Worm (Caenorhabditis elegans) whole organism, L2 larva: Measurements from ENCODE around the gene D1022.4.

ENCODE experiments used
- alr-1 ChIP-seq: fragments of 150-350 bp; optimal IDR thresholded peaks from 2 replicates; lab custom pipeline; 2014; ENCODE audit warnings: missing biosample characterization, missing genetic modification characterization
- aly-2 ChIP-seq: fragments of 150-350 bp; optimal IDR thresholded peaks from 2 replicates; lab custom pipeline; 2014; ENCODE audit warnings: missing biosample characterization, missing genetic modification characterization
- ama-1 ChIP-seq: fragments of 150-350 bp; optimal IDR thresholded peaks from 2 replicates; lab custom pipeline; 2018; ENCODE audit warnings: inconsistent platforms
- ceh-16 ChIP-seq: fragments of 150-350 bp; optimal IDR thresholded peaks from 2 replicates; lab custom pipeline; 2014; ENCODE audit warnings: missing biosample characterization, missing genetic modification characterization
- ceh-82 ChIP-seq: fragments of 150-350 bp; optimal IDR thresholded peaks from 2 replicates; lab custom pipeline; 2014; ENCODE audit warnings: missing biosample characterization, missing genetic modification characterization
- lin-13 ChIP-seq: fragments of 150-350 bp; optimal IDR thresholded peaks from 2 replicates; lab custom pipeline; 2014; ENCODE audit warnings: missing biosample characterization, missing genetic modification reagents, missing genetic modification characterization
- nhr-23 ChIP-seq: fragments of 150-350 bp; optimal IDR thresholded peaks from 2 replicates; lab custom pipeline; 2014; ENCODE audit warnings: missing biosample characterization, missing genetic modification reagents, missing genetic modification characterization
- nhr-6 ChIP-seq: fragments of 150-350 bp; optimal IDR thresholded peaks from 2 replicates; lab custom pipeline; 2014; ENCODE audit warnings: missing biosample characterization, missing genetic modification characterization
- unc-62 ChIP-seq: fragments of 150-350 bp; optimal IDR thresholded peaks from 2 replicates; lab custom pipeline; 2014; ENCODE audit warnings: missing biosample characterization, missing genetic modification reagents, missing genetic modification characterization
- ztf-4 ChIP-seq: fragments of 150-350 bp; optimal IDR thresholded peaks from 2 replicates; lab custom pipeline; 2014; ENCODE audit warnings: missing biosample characterization, missing genetic modification characterization

ce11 chrII:7494155-7494554 lies 37.1 kb upstream of the D1022.4 start, which contains the start of gene R10H1.1:
- TF ChIP-seq nhr-6 (tag; lab: Kevin White, UChicago) (no peak), nhr-23 (tag; lab: Kevin White, UChicago) (no peak), ceh-82 (no peak), unc-62 (GFP tag; lab: Kevin White, UChicago) (no peak), lin-13 (no peak), ztf-4 (tag; lab: Kevin White, UChicago) (no peak), ceh-16 (tag; lab: Kevin White, UChicago) (no peak), alr-1 (no peak), aly-2 (tag; lab: Kevin White, UChicago) (no peak), ama-1 (no peak)
